Worm (Caenorhabditis elegans): ENCODE results near the gene glr-5.
"Not testable (repeated sequence)": the region's sequence is repeated elsewhere in the genome, so short reads cannot be mapped to it uniquely, and the experiment has no call there.

glr-5 gene

ce11 chrV:8716175-8716574 is at the start of gene glr-5:
Gene glr-5, plus strand, starts transcription at chrV:8716495.
- no peak for TF ChIP-seq unc-62 (GFP tag; optimal IDR thresholded peaks at IDR 0.05)

DNA sequence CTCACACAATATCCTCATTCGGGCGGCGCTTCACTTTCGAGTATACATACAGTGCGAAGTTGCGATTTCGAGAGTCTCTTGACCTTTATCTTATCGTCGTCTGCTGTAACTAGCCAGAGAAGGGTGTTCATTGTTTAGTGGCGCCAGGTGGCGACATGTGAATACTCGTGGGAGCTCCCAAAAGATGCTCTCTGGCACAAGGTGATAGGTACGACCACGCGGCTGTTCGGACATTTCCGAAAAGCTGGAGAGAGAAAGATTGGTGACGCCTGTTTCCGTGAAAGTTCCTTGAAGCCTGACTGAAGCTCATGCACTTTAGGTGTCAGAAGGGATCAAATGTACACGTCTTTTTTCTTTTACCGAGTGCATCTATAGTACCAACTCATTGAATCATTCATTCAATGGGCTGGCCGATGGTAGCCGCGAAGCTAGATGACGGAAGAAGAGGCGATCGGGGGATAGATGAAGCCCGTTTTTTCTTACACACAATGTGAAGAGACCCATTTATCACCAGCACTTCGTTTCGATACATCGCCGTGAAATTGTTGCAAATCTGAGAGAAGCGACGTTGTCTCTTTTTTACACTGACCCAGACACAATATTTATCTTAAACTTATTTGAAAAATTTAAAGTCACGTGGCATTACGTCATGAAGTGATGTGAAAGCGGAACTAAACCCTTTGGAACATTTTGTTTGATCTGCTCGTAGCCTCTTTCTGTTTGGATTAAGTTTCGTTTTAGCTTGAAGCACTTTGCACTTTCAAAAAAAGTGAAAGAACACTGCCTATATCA is 48.9 kb upstream of the glr-5 start:
- no peak for TF ChIP-seq unc-62 (GFP tag; optimal IDR thresholded peaks at IDR 0.05)

ce11 chrV:8668224-8668623 is 48.1 kb upstream of the glr-5 start:
- TF ChIP-seq unc-62 (GFP tag; optimal IDR thresholded peaks at IDR 0.05), result no peak

DNA sequence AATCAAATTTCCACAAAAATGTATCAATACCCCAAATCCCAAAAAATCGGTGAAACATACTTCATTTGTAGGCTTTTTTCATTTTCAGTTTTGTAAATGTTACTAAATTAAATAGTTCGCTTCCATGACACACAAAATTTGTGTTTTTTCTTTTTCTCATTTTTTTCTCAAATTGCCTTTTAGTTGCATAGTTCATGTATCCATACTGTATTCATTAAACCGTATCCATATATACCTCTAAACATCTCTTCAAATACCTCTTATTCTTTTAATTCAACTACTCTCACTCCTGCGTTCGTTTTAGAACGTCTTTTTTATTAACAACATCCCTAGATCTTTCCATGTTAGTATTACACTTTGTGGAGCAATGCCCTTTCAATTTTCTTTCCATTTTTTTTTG is 45.5 kb upstream of the glr-5 start:
- no peak for TF ChIP-seq unc-62 (GFP tag; optimal IDR thresholded peaks at IDR 0.05)

- TF ChIP-seq unc-62 (GFP tag; optimal IDR thresholded peaks at IDR 0.05), result no peak
Measured at ce11 chrV:8671568-8672123, 44.6 kb upstream of the glr-5 start.

- no peak for TF ChIP-seq unc-62 (GFP tag; optimal IDR thresholded peaks at IDR 0.05)
Measured at ce11 chrV:8673498-8673897, 42.8 kb upstream of the glr-5 start, which contains the start of gene ZC190.5. Gene ZC190.5, minus strand, starts transcription at chrV:8673598.

ce11 chrV:8677193-8677592 is 39.1 kb upstream of the glr-5 start, which contains the start of gene ZC190.6:
Gene ZC190.6, minus strand, starts transcription at chrV:8677293.
- TF ChIP-seq unc-62 (GFP tag; optimal IDR thresholded peaks at IDR 0.05), result no peak

DNA sequence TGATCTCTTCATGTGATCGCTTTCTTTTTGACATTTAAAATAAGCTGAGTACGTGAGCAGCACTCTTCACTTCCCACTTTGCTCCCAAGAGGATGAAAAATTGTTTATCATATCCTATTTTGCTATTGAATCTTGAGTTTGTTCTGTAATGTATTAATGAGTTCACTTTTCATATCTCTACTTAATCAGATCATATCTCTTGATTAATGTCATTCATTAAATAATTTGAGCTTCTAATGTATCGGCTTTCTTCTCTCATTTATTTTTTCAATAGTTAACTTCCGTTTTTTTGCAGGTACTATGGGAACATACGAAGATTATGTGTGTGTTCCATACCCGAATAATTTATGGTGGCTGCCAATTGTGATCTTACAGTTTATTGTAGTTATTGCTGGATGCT is 35.2 kb upstream of the glr-5 start, which contains the start of gene ZC190.2:
TSS of gene ZC190.2 (plus strand) at position 301 of the 400 bp plus-strand sequence.
- no peak for TF ChIP-seq unc-62 (GFP tag; optimal IDR thresholded peaks at IDR 0.05)

- TF ChIP-seq unc-62 (GFP tag; optimal IDR thresholded peaks at IDR 0.05), result no peak
Measured at ce11 chrV:8682719-8683118, 33.6 kb upstream of the glr-5 start, which contains the start of gene cln-3.3. Gene cln-3.3, plus strand, starts transcription at chrV:8683052.

DNA sequence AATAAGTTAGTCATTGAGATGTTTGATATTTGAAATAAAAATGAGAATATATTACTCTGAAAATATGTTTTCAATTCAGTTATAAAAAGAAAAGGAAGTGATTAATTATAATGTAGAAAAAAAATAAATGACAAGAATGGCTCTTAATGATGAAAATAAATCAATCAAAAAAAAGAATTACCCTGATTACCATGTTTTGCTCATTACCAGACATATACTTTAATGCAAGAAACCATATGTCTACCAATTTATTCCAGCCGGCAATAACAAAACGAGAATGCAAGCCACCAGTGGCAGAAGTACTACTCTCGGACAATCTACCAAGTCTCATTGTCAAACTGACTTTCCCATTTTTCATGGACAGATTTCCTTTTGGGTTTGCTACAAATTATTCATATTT is 32.5 kb upstream of the glr-5 start:
- TF ChIP-seq unc-62 (GFP tag; optimal IDR thresholded peaks at IDR 0.05), result no peak

DNA sequence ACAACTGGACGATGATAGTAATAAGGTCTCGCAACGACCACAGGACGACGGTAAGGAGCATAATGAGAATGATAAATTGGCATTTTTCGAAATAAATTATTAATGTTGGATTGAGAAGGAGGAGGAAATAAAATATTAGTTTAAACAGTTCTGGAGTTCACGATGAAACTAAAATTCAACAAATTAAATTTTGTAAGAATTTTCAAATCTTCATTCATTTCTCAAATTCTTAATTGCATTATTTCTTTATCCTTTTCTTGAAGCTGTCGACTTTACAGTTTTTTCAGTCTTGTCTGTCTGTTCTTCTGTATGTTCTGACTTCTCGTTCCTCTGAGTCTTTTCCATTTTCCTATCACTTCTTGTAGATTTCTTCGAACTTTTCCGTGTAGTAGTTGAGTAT is 29.5 kb upstream of the glr-5 start, which contains the start of gene ZC190.7:
TSS of gene ZC190.7 (minus strand) at position 101 of the 400 bp plus-strand sequence.
- no peak for TF ChIP-seq unc-62 (GFP tag; optimal IDR thresholded peaks at IDR 0.05)

DNA sequence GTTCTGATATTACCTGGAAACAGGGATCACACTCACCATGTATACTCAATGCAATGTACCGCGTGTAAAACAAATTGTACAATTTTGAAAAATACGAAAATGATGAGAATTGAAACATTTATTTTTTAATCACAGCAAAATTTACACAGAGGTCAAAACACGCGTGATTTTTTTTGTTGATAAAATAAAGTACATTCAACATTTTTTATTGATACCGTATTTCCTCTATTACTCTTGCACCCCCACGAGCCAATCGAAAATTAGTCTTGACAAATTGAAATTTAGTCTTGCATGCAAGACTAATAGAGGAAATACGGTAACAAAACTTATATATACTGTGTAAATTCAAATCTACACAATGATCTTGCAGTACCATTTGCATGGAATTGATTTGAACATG is 28.6 kb upstream of the glr-5 start, which contains the start of gene ZC190.8:
TSS of gene ZC190.8 (minus strand) at position 101 of the 400 bp plus-strand sequence.
- no peak for TF ChIP-seq unc-62 (GFP tag; optimal IDR thresholded peaks at IDR 0.05)

DNA sequence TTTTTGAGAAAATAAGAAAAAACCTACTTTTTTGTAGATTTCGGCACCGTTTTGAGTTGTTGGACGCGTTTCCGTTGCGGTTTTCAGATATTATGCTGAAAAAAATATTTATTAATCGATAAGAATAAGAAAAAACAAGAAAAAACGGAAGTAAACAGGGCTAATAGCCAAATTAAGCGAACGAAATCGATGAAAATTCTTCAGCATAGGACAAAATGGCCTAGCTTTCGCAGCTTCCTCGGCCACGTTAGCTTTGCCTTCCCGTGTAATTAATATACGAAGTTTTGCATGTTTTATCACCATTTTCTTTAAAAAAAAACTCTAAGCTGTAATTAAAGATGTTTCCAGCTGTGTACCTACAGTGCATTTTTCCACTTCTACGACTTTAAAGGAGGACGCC is 20.1 kb upstream of the glr-5 start, which contains the start of gene ZC190.10:
TSS of gene ZC190.10 (minus strand) at position 101 of the 400 bp plus-strand sequence.
- not testable (repeated sequence) for TF ChIP-seq unc-62 (GFP tag; optimal IDR thresholded peaks at IDR 0.05)

DNA sequence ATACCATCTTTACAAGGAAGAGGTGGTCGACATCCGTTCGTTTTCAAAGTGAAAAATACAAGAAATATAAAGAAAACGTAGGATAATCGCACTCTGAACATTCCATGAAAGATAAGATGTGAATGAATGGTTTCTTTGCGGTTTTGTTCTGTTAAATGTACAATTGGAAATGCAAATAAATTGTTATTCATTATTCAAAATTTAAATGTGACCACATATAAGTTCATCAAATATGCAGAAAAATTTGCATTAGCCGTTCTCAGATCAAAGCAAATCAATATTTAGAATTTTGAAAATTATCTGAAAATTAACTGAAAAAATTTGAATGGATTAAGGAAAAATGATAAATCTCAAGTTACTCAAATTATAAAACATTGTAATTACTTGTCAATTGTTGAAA is 4.4 kb upstream of the glr-5 start, which contains the start of gene ZC178.2:
TSS of gene ZC178.2 (minus strand) at position 101 of the 400 bp plus-strand sequence.
- TF ChIP-seq unc-62 (GFP tag; optimal IDR thresholded peaks at IDR 0.05), result no peak

ce11 chrV:8718399-8718798 is 2.1 kb downstream of the glr-5 start:
- no peak for TF ChIP-seq unc-62 (GFP tag; optimal IDR thresholded peaks at IDR 0.05)

DNA sequence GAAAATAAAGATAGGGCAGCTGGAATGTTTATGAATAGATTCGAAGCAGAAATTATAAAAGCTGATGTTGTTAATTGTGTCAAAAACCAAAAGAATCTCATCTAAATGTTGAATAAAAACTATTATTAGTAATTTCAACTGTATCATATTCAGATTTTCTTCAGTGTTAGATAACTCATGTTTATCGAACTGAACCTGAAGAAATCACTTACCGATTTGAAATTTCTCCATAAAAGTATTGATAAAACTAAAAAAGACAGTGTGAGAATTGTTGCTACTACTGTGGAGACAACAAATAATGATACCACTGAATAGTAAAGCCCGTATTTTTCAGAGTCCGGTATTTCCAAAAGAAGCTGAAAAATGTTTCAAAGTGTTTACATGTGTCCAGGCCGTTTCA is 5.9 kb downstream of the glr-5 start, which contains the start of gene ZC196.8:
TSS of gene ZC196.8 (minus strand) at position 101 of the 400 bp plus-strand sequence.
- not testable (repeated sequence) for TF ChIP-seq unc-62 (GFP tag; optimal IDR thresholded peaks at IDR 0.05)

DNA sequence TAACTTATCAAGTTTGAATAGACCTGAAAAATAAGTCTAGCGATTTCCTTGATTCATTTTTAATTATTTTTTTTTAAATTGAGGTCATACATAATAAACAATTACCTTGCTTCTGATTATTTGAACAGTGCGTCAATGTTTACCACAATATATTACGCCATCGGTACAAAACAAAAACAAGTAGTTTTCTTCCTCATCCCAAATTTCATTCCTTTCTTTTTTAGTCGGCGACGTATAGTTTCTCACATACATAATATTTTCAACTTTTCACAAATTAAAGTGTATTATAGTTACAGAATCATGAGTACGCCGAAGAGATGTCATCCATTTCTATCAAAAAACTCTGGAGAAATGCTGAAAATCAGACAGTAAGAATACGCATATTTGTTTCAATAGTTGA is 9.9 kb downstream of the glr-5 start, which contains the start of gene droe-8:
TSS of gene droe-8 (plus strand) at position 301 of the 400 bp plus-strand sequence.
- TF ChIP-seq unc-62 (GFP tag; optimal IDR thresholded peaks at IDR 0.05), result not testable (repeated sequence)
